Worm (Caenorhabditis elegans) whole organism, young adult: ENCODE results near the gene elt-2.

Experiments
- B0019.2 ChIP-seq: fragments of 200-800 bp; sonication (Bioruptor generic); conservative IDR thresholded peaks from 2 replicates; pipeline ENCODE4 v1.3.6; 2022; ENCODE audit warnings: missing genetic modification reagents, missing genetic modification characterization, missing compliant biosample characterization
- B0035.1 ChIP-seq: sonication (generic microtip); optimal IDR thresholded peaks from 2 replicates; lab custom pipeline; 2016; ENCODE audit warnings: missing genetic modification characterization, mild to moderate bottlenecking, missing compliant biosample characterization, missing genotype, missing genetic modification reagents
- C06A6.2 ChIP-seq: fragments of 200-800 bp; sonication (Bioruptor generic); conservative IDR thresholded peaks from 2 replicates; pipeline ENCODE4 v1.3.6; 2022; ENCODE audit warnings: missing genetic modification characterization, missing compliant biosample characterization
- D2030.7 ChIP-seq: fragments of 200-800 bp; sonication (Bioruptor generic); IDR thresholded peaks from 2 replicates; pipeline ENCODE4 v1.3.6; 2022; ENCODE audit warnings: missing genetic modification reagents, missing genetic modification characterization, missing compliant biosample characterization
- F33H1.4 ChIP-seq: fragments of 200-800 bp; sonication (Bioruptor generic); IDR thresholded peaks from 2 replicates; pipeline ENCODE4 v1.3.6; 2022; ENCODE audit warnings: missing genetic modification reagents, missing genetic modification characterization, missing compliant biosample characterization
- F37B4.10 ChIP-seq: fragments of 200-800 bp; sonication (Bioruptor generic); IDR thresholded peaks from 2 replicates; pipeline ENCODE4 v1.3.6; 2022; ENCODE audit warnings: missing genetic modification characterization, missing compliant biosample characterization
- F49E8.2 ChIP-seq: sonication (generic microtip); optimal IDR thresholded peaks from 3 replicates; lab custom pipeline; 2017; ENCODE audit warnings: missing genetic modification characterization, mild to moderate bottlenecking, missing compliant biosample characterization, antibody characterized with exemption, moderate library complexity; ENCODE audit not compliant: insufficient read depth
- F57C9.4 ChIP-seq: sonication (generic microtip); optimal IDR thresholded peaks from 2 replicates; lab custom pipeline; 2017; ENCODE audit warnings: mild to moderate bottlenecking, missing genetic modification characterization, missing compliant biosample characterization
- K11D2.4 ChIP-seq: fragments of 200-800 bp; sonication (Bioruptor generic); IDR thresholded peaks from 2 replicates; pipeline ENCODE4 v1.3.6; 2022; ENCODE audit warnings: missing genetic modification reagents, missing genetic modification characterization, missing compliant biosample characterization
- K12H6.12 ChIP-seq: fragments of 200-800 bp; sonication (Bioruptor generic); optimal IDR thresholded peaks from 2 replicates; lab custom pipeline; 2018; ENCODE audit warnings: mild to moderate bottlenecking, missing genetic modification characterization, missing compliant biosample characterization
- T26A5.8 ChIP-seq: sonication (generic microtip); optimal IDR thresholded peaks from 2 replicates; lab custom pipeline; 2016; ENCODE audit warnings: missing genetic modification characterization, missing compliant biosample characterization
- Y53G8AR.9 ChIP-seq: fragments of 200-800 bp; sonication (Bioruptor generic); conservative IDR thresholded peaks from 2 replicates; pipeline ENCODE4 v1.3.6; 2022; ENCODE audit warnings: missing genetic modification reagents, missing genetic modification characterization, missing compliant biosample characterization
- Y79H2A.3 ChIP-seq: fragments of 200-800 bp; sonication (Bioruptor generic); conservative IDR thresholded peaks from 2 replicates; pipeline ENCODE4 v1.3.6; 2022; ENCODE audit warnings: missing genetic modification reagents, missing genetic modification characterization, missing compliant biosample characterization
- Y95B8A.8 ChIP-seq: fragments of 200-800 bp; sonication (Bioruptor generic); IDR thresholded peaks from 2 replicates; pipeline ENCODE4 v1.3.6; 2022; ENCODE audit warnings: missing genetic modification reagents, missing genetic modification characterization, missing compliant biosample characterization
- ZK185.1 ChIP-seq: sonication (generic microtip); optimal IDR thresholded peaks from 2 replicates; lab custom pipeline; 2016; ENCODE audit warnings: mild to moderate bottlenecking, missing genetic modification characterization, missing compliant biosample characterization; ENCODE audit not compliant: poor library complexity, severe bottlenecking
- athp-1 ChIP-seq: sonication (generic microtip); optimal IDR thresholded peaks from 2 replicates; lab custom pipeline; 2017; ENCODE audit warnings: mild to moderate bottlenecking, missing genetic modification characterization, missing compliant biosample characterization
- attf-5 ChIP-seq: fragments of 200-800 bp; sonication (Bioruptor generic); optimal IDR thresholded peaks from 2 replicates; lab custom pipeline; 2018; ENCODE audit warnings: mild to moderate bottlenecking, missing genetic modification characterization, missing compliant biosample characterization
- bed-2 ChIP-seq: fragments of 200-800 bp; sonication (Bioruptor generic); IDR thresholded peaks from 2 replicates; pipeline ENCODE4 v1.3.6; 2022; ENCODE audit warnings: missing genetic modification reagents, missing genetic modification characterization, missing compliant biosample characterization
- ceh-27 ChIP-seq: fragments of 200-800 bp; sonication (Bioruptor generic); optimal IDR thresholded peaks from 2 replicates; lab custom pipeline; 2018; ENCODE audit warnings: mild to moderate bottlenecking, missing genetic modification characterization, moderate library complexity, missing compliant biosample characterization
- ceh-58 ChIP-seq: fragments of 200-800 bp; sonication (Bioruptor generic); IDR thresholded peaks from 2 replicates; pipeline ENCODE4 v1.3.6; 2022; ENCODE audit warnings: missing genetic modification characterization, missing compliant biosample characterization
- dpff-1 ChIP-seq: sonication (generic microtip); optimal IDR thresholded peaks from 2 replicates; lab custom pipeline; 2017; ENCODE audit warnings: mild to moderate bottlenecking, missing genetic modification characterization, missing compliant biosample characterization
- egl-18 ChIP-seq: fragments of 200-800 bp; sonication (Bioruptor generic); IDR thresholded peaks from 2 replicates; pipeline ENCODE4 v1.3.6; 2022; ENCODE audit warnings: missing genetic modification reagents, missing genetic modification characterization, missing compliant biosample characterization
- egrh-3 ChIP-seq: fragments of 200-800 bp; sonication (Bioruptor generic); IDR thresholded peaks from 2 replicates; pipeline ENCODE4 v1.3.6; 2022; ENCODE audit warnings: missing genetic modification reagents, missing genetic modification characterization, missing compliant biosample characterization
- ekl-4 ChIP-seq: fragments of 200-800 bp; sonication (Bioruptor generic); IDR thresholded peaks from 2 replicates; pipeline ENCODE4 v1.3.6; 2022; ENCODE audit warnings: missing genetic modification reagents, missing genetic modification characterization, missing compliant biosample characterization
- fkh-3 ChIP-seq: sonication (generic microtip); optimal IDR thresholded peaks from 2 replicates; lab custom pipeline; 2016; ENCODE audit warnings: mild to moderate bottlenecking, missing genetic modification characterization, missing compliant biosample characterization
- hmg-1.2 ChIP-seq: fragments of 200-800 bp; sonication (Bioruptor generic); IDR thresholded peaks from 2 replicates; pipeline ENCODE4 v1.3.6; 2022; ENCODE audit warnings: missing genetic modification reagents, missing genetic modification characterization, missing compliant biosample characterization
- lag-1 ChIP-seq: fragments of 200-800 bp; sonication (Bioruptor generic); IDR thresholded peaks from 2 replicates; pipeline ENCODE4 v1.3.6; 2022; ENCODE audit warnings: missing genetic modification reagents, missing genetic modification characterization, missing compliant biosample characterization
- let-607 ChIP-seq, 2 experiments: fragments of 200-800 bp in 1 of 2; sonication (Bioruptor generic) in 1 of 2; sonication (generic microtip) in 1 of 2; optimal IDR thresholded peaks; 2 replicates each; lab custom pipeline; 2016 to 2018; ENCODE audit warnings: mild to moderate bottlenecking in 2 of 2, missing compliant biosample characterization in 2 of 2, missing genetic modification characterization in 2 of 2, moderate library complexity in 2 of 2, missing genotype in 1 of 2
- lin-35 ChIP-seq, 3 experiments: fragments of 150-350 bp in 2 of 3; sonication (generic microtip) in 1 of 3; optimal IDR thresholded peaks; 2 replicates each; lab custom pipeline; 2014 to 2018; ENCODE audit warnings: missing biosample characterization in 3 of 3, missing genetic modification characterization in 3 of 3, missing genetic modification reagents in 3 of 3
- lin-54 ChIP-seq: fragments of 200-800 bp; sonication (Bioruptor generic); optimal IDR thresholded peaks from 2 replicates; lab custom pipeline; 2018; ENCODE audit warnings: mild to moderate bottlenecking, missing genetic modification characterization, missing compliant biosample characterization
- lir-1 ChIP-seq: fragments of 200-800 bp; sonication (Bioruptor generic); conservative IDR thresholded peaks from 2 replicates; pipeline ENCODE4 v1.3.6; 2022; ENCODE audit warnings: missing genetic modification reagents, missing genetic modification characterization, missing compliant biosample characterization
- lsy-27 ChIP-seq: sonication (generic microtip); optimal IDR thresholded peaks from 2 replicates; lab custom pipeline; 2017; ENCODE audit warnings: missing genetic modification characterization, mild to moderate bottlenecking, missing compliant biosample characterization, antibody characterized with exemption, missing genotype, borderline replicate concordance; ENCODE audit not compliant: insufficient read depth
- madf-3 ChIP-seq: fragments of 200-800 bp; sonication (Bioruptor generic); IDR thresholded peaks from 2 replicates; pipeline ENCODE4 v1.3.6; 2022; ENCODE audit warnings: missing genetic modification reagents, missing genetic modification characterization, missing compliant biosample characterization
- madf-8 ChIP-seq: fragments of 200-800 bp; sonication (Bioruptor generic); conservative IDR thresholded peaks from 2 replicates; pipeline ENCODE4 v1.3.6; 2022; ENCODE audit warnings: missing genetic modification reagents, missing genetic modification characterization, missing compliant biosample characterization
- nfya-2 ChIP-seq: fragments of 200-800 bp; sonication (Bioruptor generic); IDR thresholded peaks from 2 replicates; pipeline ENCODE4 v1.3.6; 2022; ENCODE audit warnings: missing genetic modification reagents, missing genetic modification characterization, missing compliant biosample characterization
- nhr-80 ChIP-seq: sonication (generic microtip); optimal IDR thresholded peaks from 2 replicates; lab custom pipeline; 2016; ENCODE audit warnings: missing genetic modification characterization, missing compliant biosample characterization
- nhr-90 ChIP-seq: sonication (generic microtip); optimal IDR thresholded peaks from 2 replicates; lab custom pipeline; 2016; ENCODE audit warnings: missing genotype, mild to moderate bottlenecking, missing genetic modification characterization, missing compliant biosample characterization
- pbrm-1 ChIP-seq: fragments of 200-800 bp; sonication (Bioruptor generic); IDR thresholded peaks from 2 replicates; pipeline ENCODE4 v1.3.6; 2022; ENCODE audit warnings: missing genetic modification reagents, missing genetic modification characterization, missing compliant biosample characterization
- rcor-1 ChIP-seq: fragments of 200-800 bp; sonication (Bioruptor generic); IDR thresholded peaks from 2 replicates; pipeline ENCODE4 v1.3.6; 2022; ENCODE audit warnings: missing genetic modification reagents, missing genetic modification characterization, missing compliant biosample characterization
- rec-8 ChIP-seq, 2 experiments: sonication (generic microtip); optimal IDR thresholded peaks; 2 replicates each; lab custom pipeline; 2016; ENCODE audit warnings: mild to moderate bottlenecking in 2 of 2, missing genetic modification characterization in 2 of 2, missing genetic modification reagents in 2 of 2, missing genotype in 2 of 2, missing biosample characterization in 1 of 2, missing compliant biosample characterization in 1 of 2, moderate library complexity in 1 of 2
- snpc-3.4 ChIP-seq: sonication (generic microtip); optimal IDR thresholded peaks from 2 replicates; lab custom pipeline; 2017; ENCODE audit warnings: missing genetic modification characterization, mild to moderate bottlenecking, missing compliant biosample characterization, antibody characterized with exemption, moderate library complexity, missing genotype, missing genetic modification reagents
- somi-1 ChIP-seq: fragments of 200-800 bp; sonication (Bioruptor generic); optimal IDR thresholded peaks from 2 replicates; lab custom pipeline; 2018; ENCODE audit warnings: mild to moderate bottlenecking, missing genetic modification characterization, missing compliant biosample characterization
- unc-62 ChIP-seq: fragments of 150-350 bp; optimal IDR thresholded peaks from 2 replicates; lab custom pipeline; 2014; ENCODE audit warnings: missing biosample characterization, missing genetic modification reagents, missing genetic modification characterization
- zfh-2 ChIP-seq: fragments of 200-800 bp; sonication (Bioruptor generic); conservative IDR thresholded peaks from 2 replicates; pipeline ENCODE4 v1.3.6; 2022; ENCODE audit warnings: missing genetic modification reagents, missing genetic modification characterization, missing compliant biosample characterization
- ztf-26 ChIP-seq: sonication (generic microtip); optimal IDR thresholded peaks from 2 replicates; lab custom pipeline; 2017; ENCODE audit warnings: missing genetic modification characterization, missing compliant biosample characterization
- ztf-6 ChIP-seq: fragments of 200-800 bp; sonication (Bioruptor generic); IDR thresholded peaks from 2 replicates; pipeline ENCODE4 v1.3.6; 2022; ENCODE audit warnings: missing genetic modification reagents, missing genetic modification characterization, missing compliant biosample characterization

elt-2 gene

DNA sequence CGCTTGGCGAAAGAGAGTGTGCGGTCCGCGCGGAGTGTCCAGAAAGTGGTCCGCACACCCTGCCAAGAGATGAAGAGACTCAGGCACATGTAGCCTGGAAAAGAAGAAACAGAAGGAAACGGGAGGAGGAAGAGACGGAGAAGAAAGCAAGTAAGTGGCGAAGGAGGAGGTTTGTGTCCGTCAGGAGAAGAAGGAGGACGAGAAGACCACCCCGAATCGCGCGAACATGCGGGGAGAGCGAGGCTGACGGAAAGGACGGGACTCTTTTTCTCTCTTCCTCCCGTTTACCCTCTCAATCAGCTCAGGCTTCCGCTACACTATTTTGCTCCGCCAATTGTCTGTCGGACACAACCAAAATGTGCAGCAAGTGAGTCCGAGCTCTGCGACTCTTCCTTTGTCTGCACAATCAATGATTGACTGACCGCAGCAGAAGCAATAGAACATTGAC is 45.5 kb upstream of the elt-2 start:
- TF ChIP-seq nhr-90 (tag; lab: Kevin White, UChicago) (no peak), ztf-26 (no peak), Y79H2A.3 (GFP tag; lab: Robert Waterston, UW) (no peak), egl-18 (GFP tag; lab: Robert Waterston, UW) (0 out of 2 replicates have a peak, but pooled peaks have one; percentile 62), ceh-27 (GFP tag; lab: Kevin White, UChicago) (peak; percentile 67), fkh-3 (no peak), ztf-6 (GFP tag; lab: Robert Waterston, UW) (peak; percentile 60; the same call in 1 of the 2 replicates), zfh-2 (GFP tag; lab: Robert Waterston, UW) (peak; percentile 98), dpff-1 (tag; lab: Kevin White, UChicago) (no peak), somi-1 (GFP tag; lab: Kevin White, UChicago) (no peak), K11D2.4 (GFP tag; lab: Robert Waterston, UW) (peak; percentile 64; the same call in 1 of the 2 replicates), lin-35 (GFP tag; optimal IDR thresholded peaks at IDR 0.05; lab: Kevin White, UChicago) (no peak), lsy-27 (tag; lab: Kevin White, UChicago) (no peak), rec-8 (tag; optimal IDR thresholded peaks at IDR 0.05; lab: Kevin White, UChicago) (no peak), athp-1 (tag; lab: Kevin White, UChicago) (no peak), let-607 (tag; optimal IDR thresholded peaks at IDR 0.05; lab: Kevin White, UChicago) (no peak), K12H6.12 (peak; percentile 89), ceh-58 (GFP tag; lab: Robert Waterston, UW) (no peak), attf-5 (GFP tag; lab: Kevin White, UChicago) (peak; percentile 33), ZK185.1 (no peak), bed-2 (GFP tag; lab: Robert Waterston, UW) (peak; percentile 50; the same call in 1 of the 2 replicates), pbrm-1 (GFP tag; lab: Robert Waterston, UW) (0 out of 2 replicates have a peak, but pooled peaks have one; percentile 48), T26A5.8 (tag; lab: Kevin White, UChicago) (no peak), egrh-3 (peak; percentile 66; the same call in 1 of the 2 replicates), lir-1 (GFP tag; lab: Robert Waterston, UW) (no peak), B0035.1 (tag; lab: Kevin White, UChicago) (no peak), lag-1 (GFP tag; lab: Robert Waterston, UW) (no peak), Y53G8AR.9 (no peak), madf-3 (no peak), nfya-2 (GFP tag; lab: Robert Waterston, UW) (no peak), hmg-1.2 (GFP tag; lab: Robert Waterston, UW) (peak; percentile 55), C06A6.2 (GFP tag; lab: Robert Waterston, UW) (no peak; the same call in 1 of the 2 replicates)

DNA sequence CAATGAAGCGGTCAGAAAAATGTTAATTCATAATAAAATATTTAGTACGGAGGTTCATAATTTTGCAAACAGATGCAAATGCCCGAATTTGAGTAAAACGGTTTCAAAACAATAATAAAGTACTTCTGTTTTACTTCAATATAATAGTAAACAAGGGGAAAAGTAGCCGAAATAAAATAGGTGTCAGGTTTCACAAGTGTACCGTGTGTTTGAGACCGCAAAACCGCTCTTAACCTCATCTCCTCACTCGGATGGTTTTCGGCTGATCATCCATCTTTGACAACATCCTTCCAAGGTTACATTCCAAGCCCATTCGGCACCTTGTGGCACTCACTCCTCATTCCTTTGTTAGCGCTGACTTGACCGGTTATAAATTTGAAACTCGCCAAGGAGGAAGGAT is 43.6 kb upstream of the elt-2 start:
- TF ChIP-seq F33H1.4 (no peak), D2030.7 (GFP tag; lab: Robert Waterston, UW) (no peak), Y79H2A.3 (GFP tag; lab: Robert Waterston, UW) (no peak), egl-18 (GFP tag; lab: Robert Waterston, UW) (no peak), ztf-6 (GFP tag; lab: Robert Waterston, UW) (no peak), B0019.2 (GFP tag; lab: Robert Waterston, UW) (no peak), Y53G8AR.9 (no peak), madf-8 (GFP tag; lab: Robert Waterston, UW) (no peak), pbrm-1 (GFP tag; lab: Robert Waterston, UW) (no peak), F37B4.10 (no peak), Y95B8A.8 (GFP tag; lab: Robert Waterston, UW) (no peak), ekl-4 (GFP tag; lab: Robert Waterston, UW) (no peak), unc-62 (GFP tag; lab: Kevin White, UChicago) (no peak), F49E8.2 (no peak), bed-2 (GFP tag; lab: Robert Waterston, UW) (no peak), F57C9.4 (tag; lab: Kevin White, UChicago) (no peak), rcor-1 (GFP tag; lab: Robert Waterston, UW) (no peak), nhr-80 (no peak), snpc-3.4 (tag; lab: Kevin White, UChicago) (no peak), lin-54 (GFP tag; lab: Kevin White, UChicago) (no peak)
